Fruit fly (Drosophila melanogaster) whole organism, embryonic: ENCODE data around the gene Sr-CI.

Experiments
- Bdp1 ChIP-seq: fragments of 200-800 bp; sonication (Bioruptor generic); optimal IDR thresholded peaks from 3 replicates; lab custom pipeline; 2016; ENCODE audit warnings: missing biosample characterization, missing genetic modification characterization
- Bgb ChIP-seq: fragments of 200-800 bp; sonication (Bioruptor generic); IDR thresholded peaks from 2 replicates; pipeline ENCODE4 v1.3.6; 2022; ENCODE audit warnings: missing biosample characterization, missing genetic modification characterization; ENCODE audit not compliant: partially characterized antibody
- CG10147 ChIP-seq: fragments of 200-800 bp; sonication (Bioruptor generic); optimal IDR thresholded peaks from 2 replicates; lab custom pipeline; 2019; ENCODE audit warnings: missing biosample characterization, mild to moderate bottlenecking, missing genetic modification characterization, moderate library complexity
- CG10565 ChIP-seq: fragments of 200-800 bp; sonication (Bioruptor generic); optimal IDR thresholded peaks from 3 replicates; lab custom pipeline; 2016; ENCODE audit warnings: missing biosample characterization, mild to moderate bottlenecking, missing genetic modification characterization
- CG11085 ChIP-seq: fragments of 200-800 bp; sonication (Bioruptor generic); IDR thresholded peaks from 2 replicates; pipeline ENCODE4 v1.3.6; 2022; ENCODE audit warnings: missing biosample characterization, missing genetic modification characterization
- CG12299 ChIP-seq: fragments of 200-800 bp; sonication (Bioruptor generic); optimal IDR thresholded peaks from 2 replicates; lab custom pipeline; 2018; ENCODE audit warnings: missing biosample characterization, mild to moderate bottlenecking, missing genetic modification characterization
- CG15269 ChIP-seq: fragments of 200-800 bp; sonication (Bioruptor generic); optimal IDR thresholded peaks from 2 replicates; lab custom pipeline; 2018; ENCODE audit warnings: missing biosample characterization, mild to moderate bottlenecking, missing genetic modification characterization, moderate library complexity
- CG1603 ChIP-seq: fragments of 200-800 bp; sonication (Bioruptor generic); optimal IDR thresholded peaks from 2 replicates; lab custom pipeline; 2019; ENCODE audit warnings: missing biosample characterization, mild to moderate bottlenecking, missing genetic modification characterization, moderate library complexity
- CG16813 ChIP-seq: fragments of 200-800 bp; sonication (Bioruptor generic); IDR thresholded peaks from 3 replicates; pipeline ENCODE4 v1.3.6; 2022; ENCODE audit warnings: missing biosample characterization, missing genetic modification characterization; ENCODE audit not compliant: partially characterized antibody
- CG1832 ChIP-seq: fragments of 200-800 bp; sonication (Bioruptor generic); optimal IDR thresholded peaks from 2 replicates; lab custom pipeline; 2017; ENCODE audit warnings: missing biosample characterization, mild to moderate bottlenecking, missing genetic modification characterization, inconsistent platforms
- CG3163 ChIP-seq: fragments of 200-800 bp; sonication (Bioruptor generic); optimal IDR thresholded peaks from 3 replicates; lab custom pipeline; 2016; ENCODE audit warnings: missing biosample characterization, missing genetic modification characterization
- CG3726 ChIP-seq: fragments of 200-800 bp; sonication (Bioruptor generic); IDR thresholded peaks from 3 replicates; pipeline ENCODE4, ENCODE4 v1.3.6; 2022; ENCODE audit warnings: missing biosample characterization, missing genetic modification characterization
- CG3838 ChIP-seq: fragments of 200-800 bp; sonication (Bioruptor generic); optimal IDR thresholded peaks from 3 replicates; lab custom pipeline; 2016; ENCODE audit warnings: missing biosample characterization, missing genetic modification characterization
- CG7839 ChIP-seq: fragments of 200-800 bp; sonication (Bioruptor generic); optimal IDR thresholded peaks from 3 replicates; lab custom pipeline; 2018; ENCODE audit warnings: missing biosample characterization, mild to moderate bottlenecking, missing genetic modification characterization, moderate library complexity
- CG8281 ChIP-seq: fragments of 200-800 bp; sonication (Bioruptor generic); optimal IDR thresholded peaks from 2 replicates; lab custom pipeline; 2018; ENCODE audit warnings: missing biosample characterization, mild to moderate bottlenecking, missing genetic modification characterization, moderate library complexity
- CG8478 ChIP-seq: fragments of >200 bp; optimal IDR thresholded peaks from 2 replicates; lab custom pipeline; 2018
- CrebB ChIP-seq: fragments of 200-800 bp; sonication (Bioruptor generic); optimal IDR thresholded peaks from 3 replicates; lab custom pipeline; 2018; ENCODE audit warnings: missing biosample characterization, mild to moderate bottlenecking, missing genetic modification characterization
- Max ChIP-seq: fragments of 200-800 bp; sonication (Bioruptor generic); optimal IDR thresholded peaks from 2 replicates; lab custom pipeline; 2016; ENCODE audit warnings: missing biosample characterization, mild to moderate bottlenecking, missing genetic modification characterization
- NfI ChIP-seq: fragments of 200-800 bp; sonication (Bioruptor generic); optimal IDR thresholded peaks from 3 replicates; lab custom pipeline; 2018; ENCODE audit warnings: missing biosample characterization, mild to moderate bottlenecking, missing genetic modification characterization, moderate library complexity
- Pdp1 ChIP-seq, 2 experiments: fragments of 200-800 bp; sonication (Bioruptor generic); optimal IDR thresholded peaks; 3 replicates each; lab custom pipeline; 2016; ENCODE audit warnings: missing biosample characterization in 2 of 2, missing genetic modification characterization in 2 of 2, mild to moderate bottlenecking in 1 of 2, moderate library complexity in 1 of 2
- Six4 ChIP-seq: fragments of 200-800 bp; sonication (Bioruptor generic); optimal IDR thresholded peaks from 2 replicates; lab custom pipeline; 2016; ENCODE audit warnings: missing biosample characterization, missing genetic modification characterization
- Tbp ChIP-seq: fragments of >200 bp; optimal IDR thresholded peaks from 2 replicates; lab custom pipeline; 2018; ENCODE audit warnings: missing biosample characterization, missing genetic modification characterization
- YL-1 ChIP-seq: fragments of 200-800 bp; sonication (Bioruptor generic); optimal IDR thresholded peaks from 3 replicates; lab custom pipeline; 2017; ENCODE audit warnings: missing biosample characterization, mild to moderate bottlenecking, missing genetic modification characterization
- ab ChIP-seq: fragments of 200-800 bp; sonication (Bioruptor generic); optimal IDR thresholded peaks from 2 replicates; lab custom pipeline; 2016; ENCODE audit warnings: missing biosample characterization, missing genetic modification characterization
- amos ChIP-seq: fragments of 200-800 bp; sonication (Bioruptor generic); IDR thresholded peaks from 2 replicates; pipeline ENCODE4 v1.3.6; 2022; ENCODE audit warnings: missing biosample characterization, missing genetic modification characterization; ENCODE audit not compliant: partially characterized antibody
- ap ChIP-seq: fragments of 200-800 bp; sonication (Bioruptor generic); IDR thresholded peaks from 2 replicates; pipeline ENCODE4 v1.3.6; 2022; ENCODE audit warnings: missing biosample characterization, missing genetic modification characterization
- bbx ChIP-seq: fragments of 200-800 bp; sonication (Bioruptor generic); IDR thresholded peaks from 2 replicates; pipeline ENCODE4 v1.3.6; 2022; ENCODE audit warnings: missing biosample characterization, missing genetic modification characterization; ENCODE audit not compliant: partially characterized antibody
- bigmax ChIP-seq: fragments of 200-800 bp; sonication (Bioruptor generic); optimal IDR thresholded peaks from 2 replicates; lab custom pipeline; 2018; ENCODE audit warnings: missing biosample characterization, mild to moderate bottlenecking, missing genetic modification characterization
- disco-r ChIP-seq: fragments of 200-800 bp; sonication (Bioruptor generic); optimal IDR thresholded peaks from 2 replicates; lab custom pipeline; 2016; ENCODE audit warnings: missing biosample characterization, missing genetic modification characterization
- eve ChIP-seq, 2 experiments: fragments of >200 bp; optimal IDR thresholded peaks; 2 replicates each; lab custom pipeline; 2017; ENCODE audit warnings: missing biosample characterization in 2 of 2, missing genetic modification characterization in 2 of 2
- eyg ChIP-seq: fragments of 200-800 bp; sonication (Bioruptor generic); optimal IDR thresholded peaks from 3 replicates; lab custom pipeline; 2016; ENCODE audit warnings: missing biosample characterization, missing genetic modification characterization
- jigr1 ChIP-seq: fragments of 200-800 bp; sonication (Bioruptor generic); IDR thresholded peaks from 3 replicates; pipeline ENCODE4 v1.3.6; 2022; ENCODE audit warnings: missing biosample characterization, missing genetic modification characterization
- knrl ChIP-seq: fragments of 200-800 bp; sonication (Bioruptor generic); IDR thresholded peaks from 3 replicates; pipeline ENCODE4 v1.3.6; 2022; ENCODE audit warnings: missing biosample characterization, missing genetic modification characterization; ENCODE audit not compliant: partially characterized antibody
- lilli ChIP-seq: fragments of 200-800 bp; sonication (Bioruptor generic); optimal IDR thresholded peaks from 3 replicates; lab custom pipeline; 2016; ENCODE audit warnings: missing biosample characterization, missing genetic modification characterization
- maf-S ChIP-seq: fragments of 200-800 bp; sonication (Bioruptor generic); optimal IDR thresholded peaks from 2 replicates; lab custom pipeline; 2016; ENCODE audit warnings: missing biosample characterization, missing genetic modification characterization
- nerfin-2 ChIP-seq: fragments of 200-800 bp; sonication (Bioruptor generic); IDR thresholded peaks from 2 replicates; pipeline ENCODE4 v1.3.6; 2022; ENCODE audit warnings: missing biosample characterization, missing genetic modification characterization; ENCODE audit not compliant: partially characterized antibody
- otp ChIP-seq: fragments of 200-800 bp; sonication (Bioruptor generic); IDR thresholded peaks from 3 replicates; pipeline ENCODE4, ENCODE4 v1.3.6; 2022; ENCODE audit warnings: missing biosample characterization, missing genetic modification characterization
- row ChIP-seq: fragments of 200-800 bp; sonication (Bioruptor generic); IDR thresholded peaks from 3 replicates; pipeline ENCODE4 v1.3.6; 2022; ENCODE audit warnings: missing biosample characterization, missing genetic modification characterization
- schlank ChIP-seq: fragments of 200-800 bp; sonication (Bioruptor generic); optimal IDR thresholded peaks from 2 replicates; lab custom pipeline; 2018; ENCODE audit warnings: missing biosample characterization, mild to moderate bottlenecking, missing genetic modification characterization
- shn ChIP-seq: fragments of 200-800 bp; sonication (Bioruptor generic); optimal IDR thresholded peaks from 3 replicates; lab custom pipeline; 2016; ENCODE audit warnings: missing biosample characterization, missing genetic modification characterization
- sisA ChIP-seq: fragments of 200-800 bp; sonication (Bioruptor generic); IDR thresholded peaks from 2 replicates; pipeline ENCODE4 v1.3.6; 2022; ENCODE audit warnings: missing biosample characterization, missing genetic modification characterization
- slp2 ChIP-seq: fragments of 200-800 bp; sonication (Bioruptor generic); optimal IDR thresholded peaks from 2 replicates; lab custom pipeline; 2016; ENCODE audit warnings: missing biosample characterization, missing genetic modification characterization
- sna ChIP-seq: fragments of 200-800 bp; sonication (Bioruptor generic); IDR thresholded peaks from 2 replicates; pipeline ENCODE4 v1.3.6; 2022; ENCODE audit warnings: missing biosample characterization, missing genetic modification characterization; ENCODE audit not compliant: partially characterized antibody
- sob ChIP-seq: fragments of 200-800 bp; sonication (Bioruptor generic); IDR thresholded peaks from 2 replicates; pipeline ENCODE4 v1.3.6; 2022; ENCODE audit warnings: missing biosample characterization, missing genetic modification characterization
- ssp ChIP-seq: fragments of 200-800 bp; sonication (Bioruptor generic); IDR thresholded peaks from 2 replicates; pipeline ENCODE4 v1.3.6; 2022; ENCODE audit warnings: missing biosample characterization, missing genetic modification characterization
- sug ChIP-seq: fragments of 200-800 bp; optimal IDR thresholded peaks from 2 replicates; lab custom pipeline; 2019; ENCODE audit warnings: missing biosample characterization, mild to moderate bottlenecking, missing genetic modification characterization, moderate library complexity
- tgo ChIP-seq: fragments of 200-800 bp; sonication (Bioruptor generic); IDR thresholded peaks from 3 replicates; pipeline ENCODE4 v1.3.6; 2022; ENCODE audit warnings: missing biosample characterization, missing genetic modification characterization
- unpg ChIP-seq: fragments of 200-800 bp; sonication (Bioruptor generic); optimal IDR thresholded peaks from 3 replicates; lab custom pipeline; 2018; ENCODE audit warnings: missing biosample characterization, mild to moderate bottlenecking, missing genetic modification characterization, moderate library complexity
- wdn ChIP-seq: fragments of 200-800 bp; sonication (Bioruptor generic); IDR thresholded peaks from 2 replicates; pipeline ENCODE4 v1.3.6; 2022; ENCODE audit warnings: missing biosample characterization, missing genetic modification characterization
- zen ChIP-seq: fragments of 200-800 bp; sonication (Bioruptor generic); optimal IDR thresholded peaks from 3 replicates; lab custom pipeline; 2018; ENCODE audit warnings: missing biosample characterization, mild to moderate bottlenecking, missing genetic modification characterization, moderate library complexity

Gene Sr-CI

DNA sequence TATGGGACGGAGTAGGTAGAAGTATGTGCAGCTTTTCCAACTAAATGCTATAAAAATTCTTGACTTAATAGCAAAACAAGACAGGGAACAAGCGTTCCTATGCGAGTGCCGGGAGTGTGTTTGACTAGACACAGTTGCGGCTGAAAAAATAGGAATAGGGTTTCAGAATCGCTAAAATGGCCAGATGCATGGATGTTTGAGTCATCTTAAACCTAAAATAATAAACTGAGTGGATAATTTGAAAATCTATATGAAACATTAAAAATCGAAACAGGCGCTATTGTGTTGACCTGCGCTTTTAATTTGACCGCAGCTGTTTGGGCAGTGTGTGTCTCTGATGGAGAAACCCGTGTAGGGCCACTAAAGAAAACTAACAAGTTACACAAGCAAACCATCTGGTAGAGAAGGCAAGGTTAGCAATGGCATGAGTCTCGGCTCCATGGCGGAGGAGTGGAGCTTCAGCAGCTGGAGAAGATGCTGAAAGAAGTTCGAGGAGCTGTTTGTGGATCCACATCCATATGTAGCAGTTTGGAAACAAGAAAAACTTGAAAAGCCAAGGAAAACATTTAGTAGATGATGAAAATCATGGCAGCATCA is 27.7 kb upstream of the Sr-CI start (continued):
- TF ChIP-seq shn (GFP tag; lab: Kevin White, UChicago) = peak; percentile 33
- peak; percentile 78; the same call in 2 of the 3 replicates for TF ChIP-seq CG3726 (GFP tag; lab: Robert Waterston, UW)
- TF ChIP-seq ap = peak; percentile 62; the same call in 1 of the 2 replicates
- no peak for TF ChIP-seq Bgb (GFP tag; lab: Robert Waterston, UW)
- TF ChIP-seq CG7839 (tag; lab: Kevin White, UChicago) = peak; percentile 78
- peak; percentile 1 for TF ChIP-seq zen
- peak; percentile 65 for TF ChIP-seq ssp
- TF ChIP-seq CG1603 (tag; lab: Kevin White, UChicago) = peak; percentile 90
- TF ChIP-seq eyg (GFP tag; lab: Kevin White, UChicago) = peak; percentile 42
- peak; percentile 71 to 75 for TF ChIP-seq Pdp1 (GFP tag; optimal IDR thresholded peaks at IDR 0.05; lab: Kevin White, UChicago)
- TF ChIP-seq CG3163 (GFP tag; lab: Kevin White, UChicago) = peak; percentile 4
- no peak for TF ChIP-seq CG1832
- peak; percentile 81 for TF ChIP-seq otp (GFP tag; lab: Robert Waterston, UW)
- TF ChIP-seq sisA (GFP tag; lab: Robert Waterston, UW) = peak; percentile 83
- TF ChIP-seq YL-1 (GFP tag; lab: Kevin White, UChicago) = no peak
- TF ChIP-seq schlank (tag; lab: Kevin White, UChicago) = no peak
- TF ChIP-seq CG10565 (GFP tag; lab: Kevin White, UChicago) = no peak
- TF ChIP-seq Six4 (GFP tag; lab: Kevin White, UChicago) = peak; percentile 75
- TF ChIP-seq bigmax (GFP tag; lab: Kevin White, UChicago) = no peak
- TF ChIP-seq row (GFP tag; lab: Robert Waterston, UW) = peak; percentile 83
- peak; percentile 23 for TF ChIP-seq CG10147 (GFP tag; lab: Kevin White, UChicago)
- TF ChIP-seq bbx (GFP tag; lab: Robert Waterston, UW) = no peak
- no peak for TF ChIP-seq CG16813 (GFP tag; lab: Robert Waterston, UW)
- TF ChIP-seq CrebB = peak; percentile 24
- no peak for TF ChIP-seq CG3838 (GFP tag; lab: Kevin White, UChicago)
- no peak for TF ChIP-seq Tbp (GFP tag; lab: Kevin White, UChicago)
- no peak for TF ChIP-seq nerfin-2 (GFP tag; lab: Robert Waterston, UW)
- peak; percentile 79 for TF ChIP-seq unpg
- 0 out of 2 replicates have a peak, but pooled peaks have one; percentile 20 for TF ChIP-seq CG11085 (GFP tag; lab: Robert Waterston, UW)
- no peak for TF ChIP-seq CG8478 (lab: Kevin White, UChicago)
- peak; percentile 72 for TF ChIP-seq CG15269 (tag; lab: Kevin White, UChicago)
- peak in 1 of 2 experiments; percentile 89 for TF ChIP-seq eve (GFP tag; optimal IDR thresholded peaks at IDR 0.05; lab: Kevin White, UChicago)
- TF ChIP-seq NfI (GFP tag; lab: Kevin White, UChicago) = peak; percentile 76
- peak; percentile 11 for TF ChIP-seq CG12299 (tag; lab: Kevin White, UChicago)
- no peak for TF ChIP-seq sna (GFP tag; lab: Robert Waterston, UW)
- peak; percentile 47 for TF ChIP-seq Max (GFP tag; lab: Kevin White, UChicago)
- no peak for TF ChIP-seq amos (GFP tag; lab: Robert Waterston, UW)
- peak; percentile 70 for TF ChIP-seq wdn (GFP tag; lab: Robert Waterston, UW)
- peak; percentile 51 for TF ChIP-seq disco-r (GFP tag; lab: Kevin White, UChicago)
- peak; percentile 83 for TF ChIP-seq tgo (GFP tag; lab: Robert Waterston, UW)
- peak; percentile 82 for TF ChIP-seq lilli
- TF ChIP-seq maf-S (GFP tag; lab: Kevin White, UChicago) = peak; percentile 58
- peak; percentile 79 for TF ChIP-seq sob (GFP tag; lab: Robert Waterston, UW)
- peak; percentile 25; the same call in 1 of the 3 replicates for TF ChIP-seq jigr1 (GFP tag; lab: Robert Waterston, UW)
- no peak for TF ChIP-seq knrl (GFP tag; lab: Robert Waterston, UW)
- TF ChIP-seq sug (tag; lab: Kevin White, UChicago) = peak; percentile 3
- peak; percentile 65 for TF ChIP-seq slp2 (GFP tag; lab: Kevin White, UChicago)
- TF ChIP-seq CG8281 (tag; lab: Kevin White, UChicago) = no peak
- peak; percentile 51 for TF ChIP-seq Bdp1 (GFP tag; lab: Kevin White, UChicago)
- peak; percentile 48 for TF ChIP-seq ab (GFP tag; lab: Kevin White, UChicago)
